Fruit fly (Drosophila melanogaster): ENCODE data around the gene CG10445.

Gene CG10445

dm6 chr3R:7920196-7920595, at the start of gene CG10445, which contains the start of gene lds:
TSS of gene CG10445 (minus strand) at chr3R:7920299.
TSS of gene lds (plus strand) at chr3R:7920431.
- TF ChIP-seq Ets98B (GFP tag; IDR thresholded peaks at IDR 0.05) (no peak), fd96Ca (GFP tag; IDR thresholded peaks at IDR 0.05) (no peak), CG14655 (GFP tag; optimal IDR thresholded peaks at IDR 0.05) (no peak), gl (tag; optimal IDR thresholded peaks at IDR 0.05) (no peak), EcR (GFP tag; optimal IDR thresholded peaks at IDR 0.05) (no peak), CG34367 (tag; optimal IDR thresholded peaks at IDR 0.05) (no peak), D1 (tag; optimal IDR thresholded peaks at IDR 0.05) (no peak), CG13204 (GFP tag; optimal IDR thresholded peaks at IDR 0.05) (no peak), CG15710 (tag; optimal IDR thresholded peaks at IDR 0.05) (no peak), CG10348 (GFP tag; IDR thresholded peaks at IDR 0.05) (no peak), CG8301 (tag; optimal IDR thresholded peaks at IDR 0.05) (no peak), Pif1A (GFP tag; optimal IDR thresholded peaks at IDR 0.05) (no peak), rn (GFP tag; IDR thresholded peaks at IDR 0.05) (no peak), CG4496 (GFP tag; IDR thresholded peaks at IDR 0.05) (no peak), Snoo (tag; optimal IDR thresholded peaks at IDR 0.05) (no peak), CG32121 (GFP tag; IDR thresholded peaks at IDR 0.05) (no peak)

DNA sequence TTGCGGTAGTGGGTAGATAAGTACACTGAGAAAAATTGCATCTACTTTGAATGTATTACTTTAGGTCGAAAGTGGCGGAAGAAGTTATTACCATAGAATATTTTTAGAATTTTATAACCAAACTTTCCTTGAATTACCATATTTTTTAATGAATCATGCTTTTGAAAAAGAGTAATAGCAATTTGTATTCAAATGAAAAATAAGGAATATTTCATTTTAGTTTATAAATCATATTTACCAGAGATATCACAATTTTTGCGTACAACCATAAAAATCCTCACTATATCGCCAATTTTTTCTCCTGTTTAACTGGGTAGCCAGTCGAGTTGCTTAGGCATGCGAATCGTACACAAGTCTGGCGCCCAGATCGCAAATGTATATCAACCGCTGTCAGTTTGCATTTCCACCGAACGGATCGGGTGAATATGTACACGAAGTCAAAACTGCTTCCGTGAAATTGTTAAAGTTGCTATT, 49.6 kb upstream of the CG10445 start:
- TF ChIP-seq Pif1B (GFP tag; optimal IDR thresholded peaks at IDR 0.05) (peak; percentile 71), CG8159 (tag; optimal IDR thresholded peaks at IDR 0.05) (peak; percentile 90), CG17806 (tag; optimal IDR thresholded peaks at IDR 0.05) (peak; percentile 89), CG34367 (tag; optimal IDR thresholded peaks at IDR 0.05) (peak; percentile 62), CG14655 (GFP tag; optimal IDR thresholded peaks at IDR 0.05) (peak; percentile 93), rn (GFP tag; IDR thresholded peaks at IDR 0.05) (0 out of 2 replicates have a peak, but pooled peaks have one; percentile 9), CG4496 (GFP tag; IDR thresholded peaks at IDR 0.05) (peak; percentile 83), Snoo (tag; optimal IDR thresholded peaks at IDR 0.05) (peak; percentile 27), CG15710 (tag; optimal IDR thresholded peaks at IDR 0.05) (peak; percentile 76), CG9948 (tag; optimal IDR thresholded peaks at IDR 0.05) (peak; percentile 86), fd96Ca (GFP tag; IDR thresholded peaks at IDR 0.05) (no peak), CG13204 (GFP tag; optimal IDR thresholded peaks at IDR 0.05) (peak; percentile 4), CG12605 (GFP tag; IDR thresholded peaks at IDR 0.05) (peak; percentile 63), gl (tag; optimal IDR thresholded peaks at IDR 0.05) (peak; percentile 15), CG32121 (GFP tag; IDR thresholded peaks at IDR 0.05) (peak; percentile 65), Ets98B (GFP tag; IDR thresholded peaks at IDR 0.05) (peak; percentile 78), CG8301 (tag; optimal IDR thresholded peaks at IDR 0.05) (peak; percentile 91), EcR (GFP tag; optimal IDR thresholded peaks at IDR 0.05) (no peak), Pif1A (GFP tag; optimal IDR thresholded peaks at IDR 0.05) (peak; percentile 80), CG10348 (GFP tag; IDR thresholded peaks at IDR 0.05) (0 out of 2 replicates have a peak, but pooled peaks have one; percentile 21), D1 (tag; optimal IDR thresholded peaks at IDR 0.05) (peak; percentile 47)

DNA sequence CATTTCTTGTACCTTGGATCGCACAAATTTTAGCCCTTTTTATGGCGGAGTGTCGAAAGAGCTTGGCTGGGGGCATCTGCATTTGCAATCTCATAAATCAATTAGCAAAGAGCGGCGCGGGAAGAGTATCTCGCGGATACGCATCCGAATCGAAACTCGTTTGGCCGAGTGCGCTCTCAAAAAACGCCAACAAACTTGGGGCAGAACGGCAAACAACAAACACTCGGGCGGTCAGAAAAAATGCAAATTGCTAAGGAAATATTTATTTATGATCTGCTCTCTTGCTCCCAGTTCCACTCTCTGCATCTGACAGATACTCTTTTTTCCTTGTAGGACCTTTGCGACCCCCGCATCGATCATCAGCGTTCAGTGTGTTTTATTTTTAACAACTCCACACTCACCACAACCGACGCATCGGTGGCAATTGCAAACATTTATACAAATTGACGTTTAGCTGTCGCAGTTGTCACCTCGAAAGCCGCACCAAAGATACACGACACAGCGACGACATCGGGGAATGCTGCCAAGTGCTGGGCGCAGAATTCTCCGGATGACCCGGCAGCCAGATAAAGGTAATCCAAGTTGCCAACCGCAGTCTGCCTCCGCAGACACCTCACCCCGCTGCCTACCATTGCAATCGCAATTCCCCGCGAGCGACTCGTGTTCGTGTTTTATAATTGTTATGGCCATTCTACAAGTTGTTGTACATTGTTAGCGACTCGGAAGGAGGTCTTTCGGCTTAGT, 49.0 kb upstream of the CG10445 start:
- peak; percentile 39 for TF ChIP-seq CG13204 (GFP tag; optimal IDR thresholded peaks at IDR 0.05)
- TF ChIP-seq CG17806 (tag; optimal IDR thresholded peaks at IDR 0.05): no peak
- TF ChIP-seq EcR (GFP tag; optimal IDR thresholded peaks at IDR 0.05): peak; percentile 61

DNA sequence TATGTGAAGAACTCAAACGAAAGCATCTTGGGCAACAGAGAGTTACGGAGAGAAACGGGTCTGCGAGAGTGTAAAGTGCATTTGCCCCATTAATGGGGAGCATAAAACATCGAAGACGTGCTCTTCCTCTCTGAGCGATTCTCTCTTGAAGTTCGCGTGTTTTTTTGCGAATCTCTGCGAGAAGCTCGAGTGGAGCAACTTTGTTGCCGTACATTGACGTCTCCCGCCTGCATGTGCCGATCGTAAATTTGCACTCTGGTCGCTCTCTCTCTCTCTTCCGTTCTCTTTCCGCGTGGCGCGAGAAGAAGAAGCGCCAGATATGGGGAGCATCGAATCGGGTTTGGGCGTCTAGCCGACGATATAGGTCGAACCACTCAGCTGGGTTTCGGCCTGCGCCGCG, 47.7 kb upstream of the CG10445 start:
- TF ChIP-seq Snoo (tag; optimal IDR thresholded peaks at IDR 0.05) (no peak), fd96Ca (GFP tag; IDR thresholded peaks at IDR 0.05) (peak; percentile 54; the same call in 1 of the 3 replicates), CG32121 (GFP tag; IDR thresholded peaks at IDR 0.05) (peak; percentile 60), CG15710 (tag; optimal IDR thresholded peaks at IDR 0.05) (no peak), gl (tag; optimal IDR thresholded peaks at IDR 0.05) (peak; percentile 28), CG12605 (GFP tag; IDR thresholded peaks at IDR 0.05) (peak; percentile 79), CG8301 (tag; optimal IDR thresholded peaks at IDR 0.05) (no peak), CG17806 (tag; optimal IDR thresholded peaks at IDR 0.05) (no peak), CG13204 (GFP tag; optimal IDR thresholded peaks at IDR 0.05) (peak; percentile 61), Ets98B (GFP tag; IDR thresholded peaks at IDR 0.05) (peak; percentile 80), Pif1A (GFP tag; optimal IDR thresholded peaks at IDR 0.05) (peak; percentile 2), Pif1B (GFP tag; optimal IDR thresholded peaks at IDR 0.05) (peak; percentile 45), EcR (GFP tag; optimal IDR thresholded peaks at IDR 0.05) (peak; percentile 98), CG10348 (GFP tag; IDR thresholded peaks at IDR 0.05) (no peak), CG4496 (GFP tag; IDR thresholded peaks at IDR 0.05) (peak; percentile 74; the same call in 2 of the 3 replicates)

dm6 chr3R:7967347-7967746, 47.2 kb upstream of the CG10445 start, which contains the start of gene dsx:
TSS of gene dsx (minus strand) at chr3R:7967408.
- TF ChIP-seq CG8159 (tag; optimal IDR thresholded peaks at IDR 0.05): peak; percentile 37
- TF ChIP-seq CG15710 (tag; optimal IDR thresholded peaks at IDR 0.05): peak; percentile 26
- TF ChIP-seq Snoo (tag; optimal IDR thresholded peaks at IDR 0.05): no peak
- TF ChIP-seq CG14655 (GFP tag; optimal IDR thresholded peaks at IDR 0.05): peak; percentile 59
- TF ChIP-seq CG8301 (tag; optimal IDR thresholded peaks at IDR 0.05): no peak
- no peak for TF ChIP-seq Pif1B (GFP tag; optimal IDR thresholded peaks at IDR 0.05)
- no peak for TF ChIP-seq CG13204 (GFP tag; optimal IDR thresholded peaks at IDR 0.05)
